Worm (Caenorhabditis elegans) whole organism, L4/young adult: ENCODE measurements around the gene E01G4.3.

Experiments used
- W03F9.2 ChIP-seq: fragments of 150-350 bp; optimal IDR thresholded peaks from 2 replicates; lab custom pipeline; 2014; ENCODE audit warnings: missing biosample characterization, missing genetic modification characterization
- dao-5 ChIP-seq: sonication (generic microtip); optimal IDR thresholded peaks from 2 replicates; lab custom pipeline; 2016; ENCODE audit warnings: missing genotype, missing genetic modification characterization, moderate library complexity, missing compliant biosample characterization
- him-1 ChIP-seq: sonication (generic microtip); optimal IDR thresholded peaks from 2 replicates; lab custom pipeline; 2016; ENCODE audit warnings: missing genotype, missing genetic modification reagents, missing genetic modification characterization, missing compliant biosample characterization

The E01G4.3 gene

DNA sequence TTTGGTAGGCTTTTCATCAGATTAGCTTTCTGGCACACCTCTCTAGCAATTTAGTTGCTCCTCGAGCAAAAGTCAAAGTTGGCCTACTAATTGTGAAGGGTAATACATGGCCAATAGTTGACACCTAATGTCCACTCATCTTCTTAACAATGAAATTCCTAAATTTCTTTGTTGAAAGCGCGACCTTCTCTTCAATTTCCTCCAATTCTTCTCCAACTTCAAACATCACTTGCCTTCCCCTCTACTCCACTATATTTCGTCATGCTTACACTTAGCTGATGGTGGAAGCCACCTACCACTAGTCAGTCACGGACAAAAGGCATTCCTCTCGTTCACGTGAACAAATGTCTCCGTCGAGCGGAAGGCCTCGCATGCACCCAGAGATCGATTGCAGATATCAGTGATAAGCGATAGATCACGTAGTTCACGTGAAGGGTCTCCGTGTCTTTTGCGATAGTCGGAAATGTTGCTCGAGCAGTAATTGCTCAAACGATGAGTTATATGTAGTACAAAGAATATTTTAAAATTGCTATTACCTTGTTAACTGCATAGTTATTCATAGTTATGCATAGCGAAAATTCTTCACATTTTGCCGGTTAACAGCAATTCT, at the start of gene E01G4.3:
Gene E01G4.3 (minus strand): TSS at position 560 of the 610 bp plus-strand sequence.
- TF ChIP-seq W03F9.2 (tag; lab: Kevin White, UChicago) (no peak), him-1 (tag; lab: Kevin White, UChicago) (no peak), dao-5 (tag; lab: Kevin White, UChicago) (no peak)

DNA sequence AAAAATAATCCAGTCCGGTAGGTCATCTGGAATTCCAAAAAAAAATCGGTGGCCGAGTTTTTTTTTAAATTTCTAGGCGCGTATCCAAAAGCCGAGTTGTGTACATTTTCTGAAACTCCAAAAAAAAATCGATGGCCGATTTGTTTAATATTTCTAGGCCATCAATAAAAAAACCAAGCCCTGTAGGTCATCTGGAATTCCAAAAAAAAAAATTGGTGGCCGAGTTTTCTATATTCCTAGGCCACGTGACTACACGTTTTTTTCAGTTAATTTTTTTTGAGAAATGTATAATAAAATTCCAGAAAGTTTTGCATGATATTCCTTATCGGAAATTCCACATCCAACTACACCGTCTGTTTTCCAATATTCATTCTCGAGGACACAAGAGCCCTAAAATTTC, 48.2 kb upstream of the E01G4.3 start, which contains the start of gene sre-45:
Gene sre-45 (plus strand): TSS at position 301 of the 400 bp plus-strand sequence.
- TF ChIP-seq W03F9.2 (tag; lab: Kevin White, UChicago) (no peak), dao-5 (tag; lab: Kevin White, UChicago) (no peak), him-1 (tag; lab: Kevin White, UChicago) (no peak)

DNA sequence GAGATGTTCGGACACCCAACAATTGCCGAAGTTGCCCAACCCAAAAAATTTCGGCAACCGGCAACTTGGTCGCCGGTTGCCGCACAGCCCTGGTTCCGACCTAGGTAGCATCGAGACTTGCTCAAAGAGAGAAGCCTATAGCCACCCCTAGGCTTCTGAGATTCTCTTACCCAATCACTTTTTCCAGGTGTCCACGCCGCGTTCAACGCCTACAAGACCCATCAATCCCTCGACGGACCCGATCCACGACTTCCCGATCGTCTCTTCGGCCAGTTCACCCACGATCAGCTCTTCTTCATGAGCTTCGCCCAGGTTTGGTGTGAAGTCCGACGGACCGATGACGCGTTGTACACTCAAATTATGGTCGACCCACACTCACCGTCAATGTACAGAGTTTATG, 46.4 kb upstream of the E01G4.3 start:
- TF ChIP-seq W03F9.2 (tag; lab: Kevin White, UChicago) (no peak), dao-5 (tag; lab: Kevin White, UChicago) (no peak), him-1 (tag; lab: Kevin White, UChicago) (no peak)

DNA sequence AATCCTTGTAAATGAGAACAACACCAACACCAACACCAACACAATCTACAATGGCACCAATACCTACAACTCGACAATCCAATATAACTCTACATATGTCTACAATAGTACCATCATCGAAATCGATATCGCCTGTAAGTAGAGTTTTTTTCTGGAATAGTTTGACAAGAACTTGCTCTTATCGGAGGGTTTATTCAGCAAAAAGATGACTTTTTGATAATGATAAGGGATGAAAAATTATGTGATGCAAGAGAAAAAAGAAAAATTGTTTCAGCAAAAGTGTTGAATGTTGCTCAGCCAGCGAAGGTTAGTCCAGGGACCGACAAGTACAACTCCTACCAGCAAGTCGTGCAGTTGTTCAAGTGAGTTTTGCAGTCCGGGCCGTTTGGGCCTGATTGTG, 39.2 kb upstream of the E01G4.3 start:
- TF ChIP-seq W03F9.2 (tag; lab: Kevin White, UChicago) = no peak
- TF ChIP-seq dao-5 (tag; lab: Kevin White, UChicago) = no peak
- no peak for TF ChIP-seq him-1 (tag; lab: Kevin White, UChicago)

DNA sequence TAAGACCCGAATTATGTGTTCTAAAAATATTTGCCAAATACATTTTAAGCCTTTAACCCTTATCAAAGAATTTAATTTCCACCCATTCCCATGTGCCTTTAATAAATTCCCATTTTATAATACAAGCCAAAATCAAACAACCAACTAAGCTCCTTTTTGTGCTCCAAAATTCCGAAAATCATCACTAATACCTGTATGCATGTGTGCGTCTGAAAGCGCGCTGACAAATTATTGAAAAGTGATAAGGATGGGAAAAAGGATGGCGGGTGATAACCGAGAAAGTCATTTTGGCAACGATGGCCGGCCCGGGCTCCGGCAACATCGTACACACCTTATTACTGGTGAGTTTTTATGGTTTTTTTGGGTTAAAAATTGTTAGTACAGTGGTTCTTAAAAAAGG, 38.1 kb upstream of the E01G4.3 start, which contains the start of gene nep-17:
Gene nep-17 (plus strand): TSS at position 285 of the 400 bp plus-strand sequence.
- no peak for TF ChIP-seq him-1 (tag; lab: Kevin White, UChicago)
- TF ChIP-seq W03F9.2 (tag; lab: Kevin White, UChicago) = no peak
- TF ChIP-seq dao-5 (tag; lab: Kevin White, UChicago) = no peak

DNA sequence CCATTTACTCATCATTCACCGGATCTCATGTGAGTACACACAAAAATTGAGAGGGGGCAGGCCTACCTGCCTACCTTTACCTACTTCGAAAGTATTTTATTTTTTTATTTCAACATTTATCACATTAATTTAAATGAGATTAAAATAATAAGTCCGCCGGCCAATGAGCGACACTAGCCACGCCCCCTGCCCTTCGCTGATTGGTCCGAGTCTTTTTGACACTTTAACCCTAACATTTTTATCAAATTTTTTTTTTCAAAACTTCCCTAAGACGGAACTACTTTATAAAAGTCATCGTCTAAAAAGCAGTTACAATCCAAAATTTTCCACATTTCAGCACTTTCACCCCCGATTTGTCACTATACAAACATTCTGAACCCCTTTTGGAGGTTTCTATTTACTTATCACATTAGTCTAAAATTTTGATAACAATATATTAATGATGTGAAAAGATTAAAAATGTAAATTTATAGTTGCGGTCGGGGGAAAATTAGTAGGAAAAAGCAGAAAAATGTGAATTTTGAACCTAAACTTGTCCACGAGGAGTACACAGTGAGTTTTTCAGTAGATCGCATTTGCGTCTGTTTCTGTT, 36.7 kb upstream of the E01G4.3 start:
- TF ChIP-seq W03F9.2 (tag; lab: Kevin White, UChicago) (no peak), dao-5 (tag; lab: Kevin White, UChicago) (no peak), him-1 (tag; lab: Kevin White, UChicago) (no peak)

DNA sequence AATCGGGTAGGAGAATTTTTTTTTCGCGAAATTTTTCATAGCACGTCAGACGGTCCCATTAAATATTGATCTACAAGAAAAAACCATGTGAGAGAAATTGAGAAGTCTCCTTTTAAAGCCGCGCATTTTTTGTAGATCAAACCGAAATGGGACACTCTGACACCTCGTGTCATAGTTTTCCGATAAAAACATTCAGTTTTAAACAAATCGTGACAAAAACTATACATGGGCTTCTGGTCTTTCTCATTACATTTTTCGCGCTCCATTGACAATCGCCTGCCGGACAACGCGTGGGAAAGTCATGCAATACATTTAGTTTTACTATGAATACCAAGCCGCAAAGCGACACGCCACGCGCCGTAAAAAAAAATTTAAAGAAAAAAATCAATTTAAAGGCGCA, 36.0 kb upstream of the E01G4.3 start:
- TF ChIP-seq W03F9.2 (tag; lab: Kevin White, UChicago) (no peak), him-1 (tag; lab: Kevin White, UChicago) (no peak), dao-5 (tag; lab: Kevin White, UChicago) (no peak)

DNA sequence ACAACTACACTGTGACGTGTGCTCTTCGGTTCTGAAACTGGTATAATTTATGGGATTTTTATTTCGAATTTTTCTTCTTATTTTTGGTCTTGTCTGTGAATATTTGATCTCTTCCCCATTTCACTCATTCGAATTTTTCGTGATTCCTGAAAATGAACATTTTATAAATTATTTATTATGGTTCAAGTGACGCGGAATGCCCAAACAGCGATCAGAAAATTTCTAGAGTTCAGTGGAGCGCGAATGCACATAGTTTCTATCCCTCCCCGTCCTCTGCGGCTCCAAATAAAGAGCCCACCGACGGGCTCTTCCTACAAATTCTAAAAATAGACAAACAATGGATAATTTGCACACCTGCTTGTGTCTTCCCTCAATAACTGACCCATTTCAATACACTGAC, 34.3 kb upstream of the E01G4.3 start, which contains the start of gene F54F11.1:
Gene F54F11.1 (plus strand): TSS at position 301 of the 400 bp plus-strand sequence.
- TF ChIP-seq him-1 (tag; lab: Kevin White, UChicago) (no peak), W03F9.2 (tag; lab: Kevin White, UChicago) (no peak), dao-5 (tag; lab: Kevin White, UChicago) (no peak)

DNA sequence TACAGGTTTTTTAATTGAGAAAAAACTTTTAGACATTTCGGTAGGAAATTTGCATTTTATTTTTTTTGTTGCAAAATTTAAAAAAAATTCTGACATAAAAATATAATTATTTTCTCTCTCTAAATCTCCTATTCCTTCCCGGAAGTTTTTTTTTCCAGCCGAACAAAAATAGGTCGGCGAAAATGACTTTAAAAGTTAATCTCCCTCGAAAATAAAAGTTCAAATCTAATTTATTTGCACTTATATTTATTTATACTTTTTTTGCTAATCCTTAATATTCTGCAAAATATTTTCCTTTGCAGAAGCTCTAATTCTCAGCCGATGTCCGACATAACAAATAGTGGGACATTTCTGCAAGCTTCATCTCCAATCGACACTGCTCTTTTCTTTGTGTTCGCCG, 32.2 kb upstream of the E01G4.3 start, which contains the start of gene F45H10.5:
Gene F45H10.5 (plus strand): TSS at position 301 of the 400 bp plus-strand sequence.
- TF ChIP-seq W03F9.2 (tag; lab: Kevin White, UChicago) (no peak), him-1 (tag; lab: Kevin White, UChicago) (no peak), dao-5 (tag; lab: Kevin White, UChicago) (no peak)

DNA sequence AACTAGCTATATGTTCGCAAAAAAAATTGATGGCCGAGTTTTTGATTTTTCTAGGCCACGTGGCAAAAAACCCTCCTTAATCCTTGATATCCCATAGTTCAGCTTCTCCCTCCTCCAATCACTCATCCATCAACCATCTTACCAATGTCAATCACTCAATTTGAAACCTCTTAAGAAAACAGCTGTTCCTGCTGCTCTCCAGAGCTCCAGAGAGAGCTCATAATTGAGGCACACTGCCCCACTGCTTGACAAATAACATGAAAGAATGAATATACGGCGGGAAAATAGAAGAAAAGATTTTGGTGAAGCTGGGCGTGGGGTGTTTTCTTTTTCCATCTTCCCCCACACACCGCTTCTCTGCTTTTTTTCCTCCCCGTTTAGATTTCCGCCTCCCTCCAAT, 31.2 kb upstream of the E01G4.3 start:
- TF ChIP-seq him-1 (tag; lab: Kevin White, UChicago) = no peak
- TF ChIP-seq dao-5 (tag; lab: Kevin White, UChicago) = no peak
- TF ChIP-seq W03F9.2 (tag; lab: Kevin White, UChicago) = no peak

DNA sequence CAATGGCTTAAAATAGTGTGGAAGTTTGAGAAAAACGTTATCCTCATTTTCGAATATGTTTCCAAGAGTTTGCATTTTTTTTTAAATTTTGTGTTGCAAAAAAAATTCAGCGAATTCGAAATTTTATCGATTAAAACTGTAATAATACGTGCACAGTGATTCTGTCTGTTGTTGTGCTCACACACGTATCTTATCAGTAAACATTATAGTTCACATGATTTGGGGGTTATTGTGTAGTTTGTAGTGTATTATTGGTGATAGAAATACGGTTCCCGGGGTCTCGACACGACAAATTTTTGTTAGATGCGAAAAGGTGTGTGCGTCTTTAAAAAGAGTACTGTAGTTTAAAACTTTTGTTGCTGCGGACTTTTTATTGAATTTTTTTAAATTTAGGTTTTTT, 26.3 kb upstream of the E01G4.3 start, which contains the start of gene drr-1:
Gene drr-1 (minus strand): TSS at position 183 of the 400 bp plus-strand sequence.
- TF ChIP-seq W03F9.2 (tag; lab: Kevin White, UChicago) (no peak), dao-5 (tag; lab: Kevin White, UChicago) (no peak), him-1 (tag; lab: Kevin White, UChicago) (no peak)

DNA sequence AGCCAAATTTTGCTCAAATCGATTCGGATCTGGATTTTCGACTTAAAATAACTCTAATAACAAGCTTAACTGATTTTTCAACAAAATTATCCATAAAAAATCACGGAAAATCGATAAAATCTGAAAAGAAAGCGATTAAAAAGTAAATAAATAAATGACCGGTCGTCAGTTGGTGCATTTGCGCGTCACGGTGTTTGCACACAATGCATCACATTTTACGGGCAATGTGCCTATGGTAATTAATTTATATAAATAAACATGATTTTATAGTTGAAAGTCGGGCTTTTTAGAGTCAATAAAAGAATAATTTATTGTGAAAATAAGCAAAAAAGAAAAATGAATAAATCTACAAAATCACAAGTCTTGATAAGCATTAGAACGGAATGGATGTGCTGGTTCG, 25.4 kb upstream of the E01G4.3 start:
- TF ChIP-seq him-1 (tag; lab: Kevin White, UChicago) (no peak), W03F9.2 (tag; lab: Kevin White, UChicago) (peak; percentile 65)

DNA sequence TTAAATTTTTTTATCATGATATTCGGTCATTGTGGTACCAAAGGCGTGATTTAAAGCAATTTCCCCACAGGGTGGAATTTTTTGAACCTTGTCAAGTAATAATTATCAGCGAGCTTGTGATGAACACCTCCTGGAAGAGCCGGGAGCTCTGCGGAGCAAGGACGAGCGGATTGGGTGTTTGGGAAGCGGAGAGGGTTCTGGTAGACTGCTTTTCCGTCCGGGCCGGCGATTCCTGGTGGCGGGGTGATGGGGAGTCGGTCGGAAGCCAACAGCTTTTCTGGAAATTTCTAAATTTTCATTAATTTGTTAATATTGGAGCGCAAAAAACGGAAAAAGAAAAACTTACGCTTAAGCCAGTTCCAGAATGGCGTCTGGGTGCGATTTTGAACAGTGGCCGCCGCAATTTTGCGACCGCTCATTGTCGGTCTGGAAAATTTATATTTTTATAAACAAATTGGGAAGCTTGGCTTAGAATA, 24.8 kb upstream of the E01G4.3 start, which contains the start of gene ndua-7:
Gene ndua-7 (minus strand): TSS at position 426 of the 476 bp plus-strand sequence.
- TF ChIP-seq dao-5 (tag; lab: Kevin White, UChicago) (no peak), W03F9.2 (tag; lab: Kevin White, UChicago) (no peak), him-1 (tag; lab: Kevin White, UChicago) (no peak)
